Fruit fly (Drosophila melanogaster) S2 (cell line): ENCODE results near the gene Tsp66E.

Experiments
- CG8478 ChIP-seq: fragments of >200 bp; optimal IDR thresholded peaks from 2 replicates; lab custom pipeline; 2018
- CTCF ChIP-seq, 2 experiments: fragments of >200 bp; optimal IDR thresholded peaks; 2 replicates each; lab custom pipeline; 2018

DNA sequence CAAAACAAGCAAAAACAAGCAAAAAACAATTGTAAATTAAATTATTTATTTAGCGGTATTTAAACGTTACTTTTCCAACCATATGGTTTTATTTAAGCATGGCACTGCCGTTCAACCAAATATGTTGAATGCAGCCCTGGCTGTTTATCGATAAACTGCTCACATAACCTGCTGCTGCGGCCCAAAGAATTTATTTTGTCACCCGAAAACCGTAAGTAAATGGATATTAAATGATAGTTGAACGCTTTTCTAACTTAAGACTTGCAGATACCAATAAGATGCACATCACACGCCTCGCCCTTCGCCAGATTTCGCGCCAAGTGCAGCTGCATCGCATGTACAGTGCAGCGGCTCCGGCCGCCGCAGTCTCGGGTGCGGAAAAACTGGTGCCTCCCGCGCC is 44.4 kb downstream of the Tsp66E start, which contains the start of gene mRpL12:
- TF ChIP-seq CG8478 (lab: Kevin White, UChicago), result no peak
- no peak for TF ChIP-seq CTCF (optimal IDR thresholded peaks at IDR 0.05; lab: Kevin White, UChicago)
